Worm (Caenorhabditis elegans) whole organism, late embryonic: ENCODE data around the gene clec-48.

Experiments
- F13H6.1 ChIP-seq: sonication (generic microtip); optimal IDR thresholded peaks from 2 replicates; lab custom pipeline; 2016; ENCODE audit warnings: missing genetic modification characterization, missing compliant biosample characterization
- Y22D7AL.16 ChIP-seq: sonication (generic microtip); optimal IDR thresholded peaks from 2 replicates; lab custom pipeline; 2016; ENCODE audit warnings: missing genetic modification characterization, missing compliant biosample characterization
- ama-1 ChIP-seq: fragments of 150-350 bp; optimal IDR thresholded peaks from 2 replicates; lab custom pipeline; 2014
- ceh-18 ChIP-seq: sonication (generic microtip); optimal IDR thresholded peaks from 2 replicates; lab custom pipeline; 2016; ENCODE audit warnings: missing genetic modification characterization, missing compliant biosample characterization
- ceh-2 ChIP-seq: sonication (generic microtip); optimal IDR thresholded peaks from 2 replicates; lab custom pipeline; 2016; ENCODE audit warnings: missing genotype, missing genetic modification characterization, missing compliant biosample characterization
- ceh-24 ChIP-seq: sonication (generic microtip); optimal IDR thresholded peaks from 2 replicates; lab custom pipeline; 2016; ENCODE audit warnings: mild to moderate bottlenecking, missing genetic modification characterization, missing compliant biosample characterization
- ceh-31 ChIP-seq: sonication (generic microtip); optimal IDR thresholded peaks from 2 replicates; lab custom pipeline; 2016; ENCODE audit warnings: missing genetic modification characterization, missing compliant biosample characterization
- ceh-45 ChIP-seq: fragments of 200-800 bp; sonication (Bioruptor generic); IDR thresholded peaks from 2 replicates; pipeline ENCODE4 v1.3.6; 2022; ENCODE audit warnings: missing genetic modification reagents, missing genetic modification characterization, missing compliant biosample characterization
- ceh-6 ChIP-seq: fragments of 200-800 bp; sonication (Bioruptor generic); optimal IDR thresholded peaks from 2 replicates; lab custom pipeline; 2018; ENCODE audit warnings: mild to moderate bottlenecking, missing genetic modification characterization, missing compliant biosample characterization
- ceh-9 ChIP-seq: sonication (generic microtip); optimal IDR thresholded peaks from 2 replicates; lab custom pipeline; 2016; ENCODE audit warnings: mild to moderate bottlenecking, missing genetic modification characterization, inconsistent platforms, missing compliant biosample characterization
- dve-1 ChIP-seq: sonication (generic microtip); optimal IDR thresholded peaks from 2 replicates; lab custom pipeline; 2017; ENCODE audit warnings: antibody characterized with exemption, mild to moderate bottlenecking, missing genetic modification characterization, missing compliant biosample characterization
- elt-2 ChIP-seq: sonication (generic microtip); optimal IDR thresholded peaks from 2 replicates; lab custom pipeline; 2016; ENCODE audit warnings: missing genetic modification reagents, missing genetic modification characterization, missing compliant biosample characterization
- ets-4 ChIP-seq: sonication (generic microtip); optimal IDR thresholded peaks from 2 replicates; lab custom pipeline; 2016; ENCODE audit warnings: missing genetic modification characterization, missing compliant biosample characterization
- fkh-10 ChIP-seq: fragments of 150-350 bp; optimal IDR thresholded peaks from 2 replicates; lab custom pipeline; 2014; ENCODE audit warnings: missing biosample characterization, missing genetic modification reagents, missing genetic modification characterization
- gmeb-2 ChIP-seq: sonication (generic microtip); optimal IDR thresholded peaks from 2 replicates; lab custom pipeline; 2016; ENCODE audit warnings: missing genetic modification characterization, inconsistent platforms, missing compliant biosample characterization
- hlh-13 ChIP-seq: fragments of 200-800 bp; sonication (Bioruptor generic); optimal IDR thresholded peaks from 2 replicates; lab custom pipeline; 2018; ENCODE audit warnings: mild to moderate bottlenecking, missing genetic modification characterization, missing compliant biosample characterization
- lim-6 ChIP-seq: sonication (generic microtip); optimal IDR thresholded peaks from 2 replicates; lab custom pipeline; 2016; ENCODE audit warnings: missing genetic modification characterization, missing compliant biosample characterization
- lin-11 ChIP-seq: fragments of 200-800 bp; sonication (Bioruptor generic); optimal IDR thresholded peaks from 2 replicates; lab custom pipeline; 2018; ENCODE audit warnings: mild to moderate bottlenecking, missing genetic modification characterization, missing compliant biosample characterization
- mec-3 ChIP-seq: sonication (generic microtip); optimal IDR thresholded peaks from 2 replicates; lab custom pipeline; 2016; ENCODE audit warnings: borderline replicate concordance, missing genetic modification characterization, missing compliant biosample characterization
- npax-4 ChIP-seq: sonication (generic microtip); optimal IDR thresholded peaks from 2 replicates; lab custom pipeline; 2016; ENCODE audit warnings: missing genetic modification characterization, missing compliant biosample characterization
- pag-3 ChIP-seq: sonication (generic microtip); optimal IDR thresholded peaks from 2 replicates; lab custom pipeline; 2016; ENCODE audit warnings: missing compliant biosample characterization, missing genetic modification characterization, borderline replicate concordance
- pat-9 ChIP-seq: fragments of 200-800 bp; sonication (Bioruptor generic); optimal IDR thresholded peaks from 2 replicates; lab custom pipeline; 2018; ENCODE audit warnings: mild to moderate bottlenecking, missing genetic modification characterization, moderate library complexity, missing compliant biosample characterization
- pax-1 ChIP-seq: fragments of 150-350 bp; optimal IDR thresholded peaks from 2 replicates; lab custom pipeline; 2014; ENCODE audit warnings: missing biosample characterization, missing genetic modification characterization
- pha-2 ChIP-seq: sonication (generic microtip); optimal IDR thresholded peaks from 2 replicates; lab custom pipeline; 2017; ENCODE audit warnings: mild to moderate bottlenecking, missing genetic modification characterization, missing compliant biosample characterization
- pha-4 ChIP-seq: fragments of 150-350 bp; optimal IDR thresholded peaks from 2 replicates; lab custom pipeline; 2018; ENCODE audit warnings: missing biosample characterization, missing genetic modification reagents, missing genetic modification characterization
- pqm-1 ChIP-seq: sonication (generic microtip); optimal IDR thresholded peaks from 2 replicates; lab custom pipeline; 2016; ENCODE audit warnings: missing genetic modification characterization, missing compliant biosample characterization
- rnt-1 ChIP-seq: sonication (generic microtip); optimal IDR thresholded peaks from 2 replicates; lab custom pipeline; 2016; ENCODE audit warnings: missing genetic modification characterization, missing compliant biosample characterization
- sox-2 ChIP-seq: fragments of 200-800 bp; sonication (Bioruptor generic); IDR thresholded peaks from 2 replicates; pipeline ENCODE4 v1.3.6; 2022; ENCODE audit warnings: missing genetic modification reagents, missing genetic modification characterization, missing compliant biosample characterization
- sox-4 ChIP-seq: sonication (generic microtip); optimal IDR thresholded peaks from 2 replicates; lab custom pipeline; 2017; ENCODE audit warnings: mild to moderate bottlenecking, missing genetic modification characterization, inconsistent platforms, missing compliant biosample characterization
- syd-9 ChIP-seq: sonication (generic microtip); optimal IDR thresholded peaks from 2 replicates; lab custom pipeline; 2016; ENCODE audit warnings: mild to moderate bottlenecking, missing genetic modification characterization, moderate library complexity, missing compliant biosample characterization
- tbx-7 ChIP-seq: sonication (generic microtip); optimal IDR thresholded peaks from 2 replicates; lab custom pipeline; 2016; ENCODE audit warnings: missing genotype, missing genetic modification characterization, missing compliant biosample characterization
- ttx-3 ChIP-seq: sonication (generic microtip); optimal IDR thresholded peaks from 2 replicates; lab custom pipeline; 2016; ENCODE audit warnings: missing genetic modification reagents, missing genetic modification characterization, missing compliant biosample characterization
- unc-3 ChIP-seq, 2 experiments: fragments of 200-800 bp in 1 of 2; sonication (Bioruptor generic) in 1 of 2; sonication (generic microtip) in 1 of 2; conservative IDR thresholded peaks in 1 of 2; optimal IDR thresholded peaks in 1 of 2; 2 replicates each; pipeline versions ENCODE4 v1.3.6 to Lab custom; 2016 to 2022; ENCODE audit warnings: missing compliant biosample characterization in 2 of 2, missing genetic modification characterization in 2 of 2, missing genetic modification reagents in 1 of 2
- unc-42 ChIP-seq: sonication (generic microtip); optimal IDR thresholded peaks from 2 replicates; lab custom pipeline; 2016; ENCODE audit warnings: missing genotype, missing genetic modification characterization, missing compliant biosample characterization
- zip-5 ChIP-seq: sonication (generic microtip); optimal IDR thresholded peaks from 2 replicates; lab custom pipeline; 2016; ENCODE audit warnings: missing genetic modification characterization, missing compliant biosample characterization
- ztf-16 ChIP-seq: sonication (generic microtip); optimal IDR thresholded peaks from 2 replicates; lab custom pipeline; 2017; ENCODE audit warnings: missing genetic modification characterization, missing compliant biosample characterization

clec-48 gene

DNA sequence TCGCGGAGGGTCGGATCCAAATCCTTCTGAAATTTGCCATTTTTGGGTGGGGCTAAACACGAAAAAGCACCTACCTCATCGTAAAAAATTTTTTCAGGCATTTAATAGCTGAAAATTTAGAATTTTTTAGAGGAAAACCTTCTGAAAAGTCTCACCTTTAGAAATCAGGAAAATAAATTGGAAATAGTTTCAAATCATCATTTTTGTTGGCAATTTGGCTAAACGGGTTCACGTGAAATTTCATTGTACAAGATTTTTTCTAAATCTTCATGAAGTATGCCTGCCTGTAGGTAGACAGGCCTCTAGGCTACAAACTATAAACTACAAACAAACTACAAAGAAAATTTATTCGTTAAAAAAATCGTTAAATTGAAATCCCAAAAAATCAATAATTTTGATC lies 10.4 kb downstream of the clec-48 start, which contains the start of gene C14A6.7:
Gene C14A6.7 (minus strand): TSS at position 101 of the 400 bp plus-strand sequence.
- no peak for TF ChIP-seq ceh-45 (GFP tag; lab: Robert Waterston, UW)

DNA sequence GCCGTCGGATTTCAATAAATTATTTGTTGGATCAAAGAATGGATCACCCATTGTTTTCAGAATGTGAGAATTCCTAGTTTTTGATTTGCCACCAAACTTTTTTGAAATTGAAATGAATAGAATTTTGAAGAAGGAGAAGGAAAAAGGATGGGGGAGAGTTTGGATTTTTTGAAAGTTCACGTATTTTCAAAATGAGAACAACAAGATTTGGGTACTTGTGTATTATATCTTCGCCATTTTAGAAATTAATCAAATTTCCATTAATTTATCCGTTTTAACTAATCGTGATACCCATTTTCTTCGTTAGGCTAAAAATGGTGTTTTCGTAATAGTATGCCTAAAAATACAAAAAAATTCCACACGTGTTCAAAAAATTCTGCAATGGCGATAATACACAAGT lies 13.7 kb downstream of the clec-48 start, which contains the start of gene C14A6.8:
Gene C14A6.8 (minus strand): TSS at position 101 of the 400 bp plus-strand sequence.
- TF ChIP-seq pha-4 (tag; lab: Kevin White, UChicago) (no peak), ceh-9 (no peak), rnt-1 (tag; lab: Kevin White, UChicago) (no peak), pat-9 (tag; lab: Kevin White, UChicago) (no peak), ceh-31 (no peak), sox-4 (tag; lab: Kevin White, UChicago) (no peak), ceh-45 (GFP tag; lab: Robert Waterston, UW) (no peak), F13H6.1 (no peak), hlh-13 (GFP tag; lab: Kevin White, UChicago) (no peak), pag-3 (no peak), fkh-10 (GFP tag; lab: Kevin White, UChicago) (no peak), elt-2 (tag; lab: Kevin White, UChicago) (no peak), Y22D7AL.16 (tag; lab: Kevin White, UChicago) (no peak), ama-1 (lab: Kevin White, UChicago) (no peak)

DNA sequence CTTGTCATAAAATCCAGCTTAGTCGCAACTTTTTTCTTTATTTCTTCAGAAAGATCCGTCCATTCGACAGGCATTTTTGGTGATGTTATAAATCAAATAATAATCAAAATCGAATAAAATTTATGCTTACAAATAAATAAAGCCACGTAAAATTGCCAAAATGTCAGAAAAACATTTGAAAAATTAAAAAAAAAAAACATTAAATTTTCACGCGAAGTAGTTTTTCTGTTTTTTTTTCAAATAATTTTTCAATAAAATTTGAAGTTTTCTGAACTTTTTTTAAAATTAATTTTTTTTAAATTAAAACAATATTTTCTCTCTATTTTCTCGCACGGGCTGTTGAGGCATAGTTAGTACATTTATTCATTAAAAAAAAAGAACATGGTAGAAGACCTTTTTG lies 20.8 kb downstream of the clec-48 start, which contains the start of gene C31G12.4:
Gene C31G12.4 (minus strand): TSS at position 101 of the 400 bp plus-strand sequence.
- no peak for TF ChIP-seq gmeb-2 (tag; lab: Kevin White, UChicago)
- TF ChIP-seq pax-1 (tag; lab: Kevin White, UChicago): no peak
- TF ChIP-seq lim-6: no peak
- TF ChIP-seq Y22D7AL.16 (tag; lab: Kevin White, UChicago): no peak
- no peak for TF ChIP-seq tbx-7 (tag; lab: Kevin White, UChicago)
- TF ChIP-seq ceh-24 (tag; lab: Kevin White, UChicago): no peak
- no peak for TF ChIP-seq ceh-2 (tag; lab: Kevin White, UChicago)
- no peak for TF ChIP-seq pag-3
- no peak for TF ChIP-seq dve-1 (tag; lab: Kevin White, UChicago)
- no peak for TF ChIP-seq sox-2 (GFP tag; lab: Robert Waterston, UW)

DNA sequence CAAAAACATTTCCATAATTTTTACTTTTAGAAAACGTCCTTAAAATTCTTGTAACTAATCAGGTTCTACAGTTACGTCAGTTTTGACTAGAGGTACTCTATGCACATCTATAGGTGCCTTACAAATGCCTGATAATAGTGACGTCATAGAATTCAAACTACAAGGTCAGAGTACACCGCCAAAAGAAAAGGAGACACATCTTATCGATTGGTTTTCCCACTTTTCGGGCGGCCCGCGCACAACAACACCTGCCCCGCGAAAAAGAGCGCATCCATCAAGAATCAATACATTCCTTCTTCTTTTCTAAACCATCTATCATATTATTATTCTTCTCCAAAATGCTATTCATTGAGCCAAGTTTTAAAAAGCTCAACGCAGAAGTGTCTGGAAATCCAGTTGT lies 21.8 kb downstream of the clec-48 start, which contains the start of gene C31G12.1:
Gene C31G12.1 (plus strand): TSS at position 301 of the 400 bp plus-strand sequence.
- TF ChIP-seq hlh-13 (GFP tag; lab: Kevin White, UChicago) (no peak), ceh-18 (no peak), ceh-24 (tag; lab: Kevin White, UChicago) (no peak), ceh-6 (GFP tag; lab: Kevin White, UChicago) (no peak), pag-3 (no peak), pqm-1 (no peak), pha-2 (tag; lab: Kevin White, UChicago) (no peak), zip-5 (tag; lab: Kevin White, UChicago) (no peak), ceh-2 (tag; lab: Kevin White, UChicago) (no peak), npax-4 (tag; lab: Kevin White, UChicago) (no peak), ttx-3 (tag; lab: Kevin White, UChicago) (no peak), syd-9 (no peak), dve-1 (tag; lab: Kevin White, UChicago) (no peak), gmeb-2 (tag; lab: Kevin White, UChicago) (no peak)

DNA sequence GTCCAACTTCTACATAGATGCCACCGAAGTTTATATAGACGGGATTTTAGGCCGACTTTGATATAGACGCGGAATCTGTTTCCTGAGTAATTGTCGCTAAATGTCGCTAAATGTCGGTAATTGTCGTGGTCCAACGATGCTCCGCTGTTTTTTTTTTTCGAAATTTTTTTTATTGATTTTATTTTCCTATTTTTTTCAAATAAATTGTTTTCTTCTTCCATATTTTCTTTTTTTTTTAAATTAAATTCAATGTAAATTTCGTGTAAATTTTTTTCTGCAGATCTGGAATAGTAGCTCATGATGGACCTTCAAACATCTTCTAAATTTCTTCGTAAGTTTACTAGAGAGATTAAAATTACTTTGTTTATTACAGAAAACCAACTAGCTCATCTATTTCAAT lies 27.1 kb downstream of the clec-48 start, which contains the start of gene C31G12.3:
Gene C31G12.3 (plus strand): TSS at position 301 of the 400 bp plus-strand sequence.
- TF ChIP-seq unc-42 (tag; lab: Kevin White, UChicago) (no peak), ets-4 (no peak), ama-1 (lab: Kevin White, UChicago) (no peak), ztf-16 (tag; lab: Kevin White, UChicago) (no peak), mec-3 (no peak), unc-3 (GFP tag; conservative IDR thresholded peaks at IDR 0.05; lab: Robert Waterston, UW) (no peak), unc-3 (tag; optimal IDR thresholded peaks at IDR 0.05; lab: Kevin White, UChicago) (no peak), elt-2 (tag; lab: Kevin White, UChicago) (no peak), lin-11 (tag; lab: Kevin White, UChicago) (no peak)
